Fruit fly (Drosophila melanogaster) whole organism, embryonic: ENCODE data around the gene ssp.

ENCODE experiments used
- Blimp-1 ChIP-seq: fragments of 200-800 bp; sonication (Bioruptor generic); optimal IDR thresholded peaks from 3 replicates; lab custom pipeline; 2018; ENCODE audit warnings: missing biosample characterization, missing genetic modification characterization, mild to moderate bottlenecking, moderate library complexity, missing genetic modification reagents
- BtbVII ChIP-seq: fragments of 200-800 bp; sonication (Bioruptor generic); optimal IDR thresholded peaks from 3 replicates; lab custom pipeline; 2017; ENCODE audit warnings: missing biosample characterization, mild to moderate bottlenecking, missing genetic modification characterization
- CG10565 ChIP-seq: fragments of 200-800 bp; sonication (Bioruptor generic); optimal IDR thresholded peaks from 3 replicates; lab custom pipeline; 2016; ENCODE audit warnings: missing biosample characterization, mild to moderate bottlenecking, missing genetic modification characterization
- CG10979 ChIP-seq: fragments of 200-800 bp; sonication (Bioruptor generic); optimal IDR thresholded peaks from 2 replicates; lab custom pipeline; 2018; ENCODE audit warnings: missing biosample characterization, mild to moderate bottlenecking, missing genetic modification characterization, moderate library complexity
- CG12391 ChIP-seq: fragments of 200-800 bp; sonication (Bioruptor generic); optimal IDR thresholded peaks from 3 replicates; lab custom pipeline; 2018; ENCODE audit warnings: missing biosample characterization, mild to moderate bottlenecking, missing genetic modification characterization, moderate library complexity
- CG17612 ChIP-seq: fragments of 200-800 bp; sonication (Bioruptor generic); IDR thresholded peaks from 2 replicates; pipeline ENCODE4 v1.3.6; 2022; ENCODE audit warnings: missing biosample characterization, missing genetic modification characterization
- CG18262 ChIP-seq: fragments of 200-800 bp; optimal IDR thresholded peaks from 3 replicates; lab custom pipeline; 2019; ENCODE audit warnings: missing biosample characterization, mild to moderate bottlenecking, missing genetic modification characterization, moderate library complexity
- CG18599 ChIP-seq: fragments of 200-800 bp; sonication (Bioruptor generic); optimal IDR thresholded peaks from 3 replicates; lab custom pipeline; 2017; ENCODE audit warnings: missing biosample characterization, missing genetic modification characterization, mild to moderate bottlenecking, moderate library complexity, missing genetic modification reagents
- CG18764 ChIP-seq: fragments of 200-800 bp; sonication (Bioruptor generic); optimal IDR thresholded peaks from 3 replicates; lab custom pipeline; 2016; ENCODE audit warnings: missing biosample characterization, missing genetic modification characterization
- CG2120 ChIP-seq: fragments of 200-800 bp; sonication (Bioruptor generic); optimal IDR thresholded peaks from 3 replicates; lab custom pipeline; 2016; ENCODE audit warnings: missing biosample characterization, missing genetic modification characterization
- CG2678 ChIP-seq: fragments of 200-800 bp; sonication (Bioruptor generic); optimal IDR thresholded peaks from 3 replicates; lab custom pipeline; 2019; ENCODE audit warnings: missing biosample characterization, mild to moderate bottlenecking, missing genetic modification characterization, moderate library complexity
- CG30403 ChIP-seq: fragments of 200-800 bp; sonication (Bioruptor generic); optimal IDR thresholded peaks from 3 replicates; lab custom pipeline; 2016; ENCODE audit warnings: missing biosample characterization, missing genetic modification characterization
- CG3065 ChIP-seq: fragments of 200-800 bp; sonication (Bioruptor generic); optimal IDR thresholded peaks from 2 replicates; lab custom pipeline; 2016; ENCODE audit warnings: missing biosample characterization, missing genetic modification characterization
- CG32772 ChIP-seq: fragments of 200-800 bp; sonication (Bioruptor generic); IDR thresholded peaks from 2 replicates; pipeline ENCODE4 v1.3.6; 2022; ENCODE audit warnings: missing biosample characterization, missing genetic modification characterization
- CG6813 ChIP-seq: fragments of 200-800 bp; sonication (Bioruptor generic); optimal IDR thresholded peaks from 2 replicates; lab custom pipeline; 2017; ENCODE audit warnings: missing biosample characterization, missing genetic modification characterization, mild to moderate bottlenecking, moderate library complexity, missing genetic modification reagents
- CG9817 ChIP-seq: fragments of 200-800 bp; sonication (Bioruptor generic); optimal IDR thresholded peaks from 2 replicates; lab custom pipeline; 2018; ENCODE audit warnings: missing biosample characterization, mild to moderate bottlenecking, missing genetic modification characterization, moderate library complexity
- D19B ChIP-seq: fragments of 200-800 bp; sonication (Bioruptor generic); optimal IDR thresholded peaks from 2 replicates; lab custom pipeline; 2017; ENCODE audit warnings: missing biosample characterization, mild to moderate bottlenecking, missing genetic modification characterization
- Dip3 ChIP-seq: fragments of 200-800 bp; sonication (Bioruptor generic); optimal IDR thresholded peaks from 3 replicates; lab custom pipeline; 2016; ENCODE audit warnings: missing biosample characterization, missing genetic modification characterization
- Dll ChIP-seq: fragments of 200-800 bp; sonication (Bioruptor generic); IDR thresholded peaks from 4 replicates; pipeline ENCODE4 v1.3.6; 2022; ENCODE audit warnings: missing biosample characterization, missing genetic modification characterization; ENCODE audit not compliant: partially characterized antibody
- Dp ChIP-seq: fragments of 200-800 bp; sonication (Bioruptor generic); optimal IDR thresholded peaks from 2 replicates; lab custom pipeline; 2018; ENCODE audit warnings: missing biosample characterization, mild to moderate bottlenecking, missing genetic modification characterization, moderate library complexity
- Dref ChIP-seq: fragments of 200-800 bp; sonication (Bioruptor generic); IDR thresholded peaks from 2 replicates; pipeline ENCODE4 v1.3.6; 2022; ENCODE audit warnings: missing biosample characterization, missing genetic modification characterization
- Ets97D ChIP-seq: fragments of 200-800 bp; sonication (Bioruptor generic); optimal IDR thresholded peaks from 3 replicates; lab custom pipeline; 2016; ENCODE audit warnings: missing biosample characterization, missing genetic modification characterization
- HLHmδ ChIP-seq: fragments of 200-800 bp; sonication (Bioruptor generic); optimal IDR thresholded peaks from 2 replicates; lab custom pipeline; 2018; ENCODE audit warnings: missing biosample characterization, mild to moderate bottlenecking, missing genetic modification characterization, moderate library complexity
- MESR4 ChIP-seq: fragments of 200-800 bp; sonication (Bioruptor generic); optimal IDR thresholded peaks from 2 replicates; lab custom pipeline; 2018; ENCODE audit warnings: missing biosample characterization, mild to moderate bottlenecking, missing genetic modification characterization, moderate library complexity
- Myb ChIP-seq: fragments of 200-800 bp; sonication (Bioruptor generic); optimal IDR thresholded peaks from 2 replicates; lab custom pipeline; 2016; ENCODE audit warnings: missing biosample characterization, missing genetic modification characterization
- Nf-YB ChIP-seq: fragments of 200-800 bp; sonication (Bioruptor generic); optimal IDR thresholded peaks from 3 replicates; lab custom pipeline; 2019; ENCODE audit warnings: missing biosample characterization, mild to moderate bottlenecking, missing genetic modification characterization, moderate library complexity
- NfI ChIP-seq: fragments of 200-800 bp; sonication (Bioruptor generic); optimal IDR thresholded peaks from 3 replicates; lab custom pipeline; 2018; ENCODE audit warnings: missing biosample characterization, mild to moderate bottlenecking, missing genetic modification characterization, moderate library complexity
- Optix ChIP-seq: fragments of 200-800 bp; sonication (Bioruptor generic); IDR thresholded peaks from 3 replicates; pipeline ENCODE4 v1.3.6; 2022; ENCODE audit warnings: missing biosample characterization, missing genetic modification characterization
- Sox100B ChIP-seq: fragments of 200-800 bp; sonication (Bioruptor generic); optimal IDR thresholded peaks from 3 replicates; lab custom pipeline; 2018; ENCODE audit warnings: missing biosample characterization, mild to moderate bottlenecking, missing genetic modification characterization
- Usf ChIP-seq: fragments of 200-800 bp; sonication (Bioruptor generic); optimal IDR thresholded peaks from 2 replicates; lab custom pipeline; 2017; ENCODE audit warnings: missing genotype, missing biosample characterization, missing genetic modification characterization
- YL-1 ChIP-seq: fragments of 200-800 bp; sonication (Bioruptor generic); optimal IDR thresholded peaks from 3 replicates; lab custom pipeline; 2017; ENCODE audit warnings: missing biosample characterization, mild to moderate bottlenecking, missing genetic modification characterization
- aop ChIP-seq: fragments of 200-800 bp; sonication (Bioruptor generic); IDR thresholded peaks from 2 replicates; pipeline ENCODE4 v1.3.6; 2022; ENCODE audit warnings: missing biosample characterization, missing genetic modification characterization
- ara ChIP-seq: fragments of 200-800 bp; sonication (Bioruptor generic); IDR thresholded peaks from 2 replicates; pipeline ENCODE4 v1.3.6; 2022; ENCODE audit warnings: missing biosample characterization, missing genetic modification characterization
- crol ChIP-seq: fragments of 200-800 bp; sonication (Bioruptor generic); IDR thresholded peaks from 2 replicates; pipeline ENCODE4 v1.3.6; 2022; ENCODE audit warnings: missing biosample characterization, missing genetic modification characterization
- dan ChIP-seq: fragments of 200-800 bp; sonication (Bioruptor generic); IDR thresholded peaks from 2 replicates; pipeline ENCODE4 v1.3.6; 2022; ENCODE audit warnings: missing biosample characterization, missing genetic modification characterization
- emc ChIP-seq: fragments of 200-800 bp; sonication (Bioruptor generic); optimal IDR thresholded peaks from 2 replicates; lab custom pipeline; 2016; ENCODE audit warnings: missing biosample characterization, missing genetic modification characterization
- onecut ChIP-seq: fragments of 200-800 bp; sonication (Bioruptor generic); IDR thresholded peaks from 2 replicates; pipeline ENCODE4 v1.3.6; 2022; ENCODE audit warnings: missing biosample characterization, missing genetic modification characterization
- psq ChIP-seq: fragments of 200-800 bp; sonication (Bioruptor generic); optimal IDR thresholded peaks from 2 replicates; lab custom pipeline; 2017; ENCODE audit warnings: missing biosample characterization, missing genetic modification characterization
- sens ChIP-seq: fragments of 200-800 bp; sonication (Bioruptor generic); peaks from one replicate; lab custom pipeline; 2016; ENCODE audit warnings: missing biosample characterization, missing genetic modification characterization
- sisA ChIP-seq: fragments of 200-800 bp; sonication (Bioruptor generic); IDR thresholded peaks from 2 replicates; pipeline ENCODE4 v1.3.6; 2022; ENCODE audit warnings: missing biosample characterization, missing genetic modification characterization
- slbo ChIP-seq: fragments of 200-800 bp; sonication (Bioruptor generic); IDR thresholded peaks from 2 replicates; pipeline ENCODE4 v1.3.6; 2022; ENCODE audit warnings: missing biosample characterization, missing genetic modification characterization
- slou ChIP-seq: fragments of 200-800 bp; sonication (Bioruptor generic); optimal IDR thresholded peaks from 3 replicates; lab custom pipeline; 2016; ENCODE audit warnings: missing biosample characterization, missing genetic modification characterization
- sr ChIP-seq: fragments of 200-800 bp; sonication (Bioruptor generic); IDR thresholded peaks from 3 replicates; pipeline ENCODE4 v1.3.6; 2022; ENCODE audit warnings: missing biosample characterization, missing genetic modification characterization
- stwl ChIP-seq: fragments of 200-800 bp; sonication (Bioruptor generic); optimal IDR thresholded peaks from 3 replicates; lab custom pipeline; 2018; ENCODE audit warnings: missing biosample characterization, mild to moderate bottlenecking, missing genetic modification characterization, moderate library complexity
- sug ChIP-seq: fragments of 200-800 bp; optimal IDR thresholded peaks from 2 replicates; lab custom pipeline; 2019; ENCODE audit warnings: missing biosample characterization, mild to moderate bottlenecking, missing genetic modification characterization, moderate library complexity
- tna ChIP-seq: fragments of 200-800 bp; sonication (Bioruptor generic); IDR thresholded peaks from 2 replicates; pipeline ENCODE4 v1.3.6; 2022; ENCODE audit warnings: missing biosample characterization, missing genetic modification characterization; ENCODE audit not compliant: partially characterized antibody
- trh ChIP-seq: fragments of 200-800 bp; sonication (Bioruptor generic); optimal IDR thresholded peaks from 2 replicates; lab custom pipeline; 2016; ENCODE audit warnings: missing biosample characterization, missing genetic modification characterization
- unc-4 ChIP-seq: fragments of 200-800 bp; sonication (Bioruptor generic); IDR thresholded peaks from 2 replicates; pipeline ENCODE4 v1.3.6; 2022; ENCODE audit warnings: missing biosample characterization, missing genetic modification characterization; ENCODE audit not compliant: partially characterized antibody
- zfh2 ChIP-seq: fragments of 200-800 bp; sonication (Bioruptor generic); optimal IDR thresholded peaks from 2 replicates; lab custom pipeline; 2016; ENCODE audit warnings: missing biosample characterization, missing genetic modification characterization

The ssp gene

dm6 chr3L:12111081-12111958 is 6.7 kb upstream of the ssp start (continued):
- TF ChIP-seq CG10979 (tag; lab: Kevin White, UChicago), result peak; percentile 95
- no peak for TF ChIP-seq CG17612
- no peak for TF ChIP-seq dan
- TF ChIP-seq Ets97D, result no peak
- TF ChIP-seq CG9817 (tag; lab: Kevin White, UChicago), result peak; percentile 45
- TF ChIP-seq trh (GFP tag; lab: Kevin White, UChicago), result peak; percentile 50
- peak; percentile 65; the same call in 1 of the 2 replicates for TF ChIP-seq CG32772
- peak; percentile 90 for TF ChIP-seq Sox100B (GFP tag; lab: Kevin White, UChicago)
- peak; percentile 95 for TF ChIP-seq CG12391
- TF ChIP-seq CG18599 (GFP tag; lab: Kevin White, UChicago), result no peak
- peak; percentile 73 for TF ChIP-seq BtbVII (GFP tag; lab: Kevin White, UChicago)
- no peak for TF ChIP-seq crol (GFP tag; lab: Robert Waterston, UW)
- TF ChIP-seq Dip3 (GFP tag; lab: Kevin White, UChicago), result no peak
- TF ChIP-seq slou (GFP tag; lab: Kevin White, UChicago), result no peak
- TF ChIP-seq Dll (GFP tag; lab: Robert Waterston, UW), result no peak
- no peak for TF ChIP-seq D19B
- no peak for TF ChIP-seq zfh2 (GFP tag; lab: Kevin White, UChicago)
- TF ChIP-seq Nf-YB, result peak; percentile 82
- TF ChIP-seq psq (GFP tag; lab: Kevin White, UChicago), result peak; percentile 46
- TF ChIP-seq CG6813 (GFP tag; lab: Kevin White, UChicago), result peak; percentile 54
- no peak for TF ChIP-seq sr (GFP tag; lab: Robert Waterston, UW)
- no peak for TF ChIP-seq tna (GFP tag; lab: Robert Waterston, UW)
- peak; percentile 98 for TF ChIP-seq CG18262 (tag; lab: Kevin White, UChicago)
- no peak; the same call in none of the 2 replicates for TF ChIP-seq sisA
- no peak for TF ChIP-seq Myb (GFP tag; lab: Kevin White, UChicago)
- peak; percentile 58 for TF ChIP-seq sug (tag; lab: Kevin White, UChicago)
- TF ChIP-seq CG3065 (GFP tag; lab: Kevin White, UChicago), result peak; percentile 54
- TF ChIP-seq Blimp-1 (GFP tag; lab: Kevin White, UChicago), result peak; percentile 93
- peak; percentile 62 for TF ChIP-seq CG18764
- TF ChIP-seq CG2678 (tag; lab: Kevin White, UChicago), result peak; percentile 95
- peak; percentile 27; the same call in 1 of the 2 replicates for TF ChIP-seq ara (GFP tag; lab: Robert Waterston, UW)
- TF ChIP-seq aop (GFP tag; lab: Robert Waterston, UW), result no peak
- TF ChIP-seq Optix, result no peak
- peak; percentile 6 for TF ChIP-seq stwl (tag; lab: Kevin White, UChicago)
- TF ChIP-seq slbo, result peak; percentile 74
- no peak for TF ChIP-seq MESR4 (GFP tag; lab: Kevin White, UChicago)
- TF ChIP-seq CG2120 (GFP tag; lab: Kevin White, UChicago), result peak; percentile 41
- no peak for TF ChIP-seq Dref
- peak; percentile 95 for TF ChIP-seq sens (GFP tag; lab: Kevin White, UChicago)
- TF ChIP-seq onecut (GFP tag; lab: Robert Waterston, UW), result peak; percentile 40
- no peak for TF ChIP-seq HLHmδ (GFP tag; lab: Kevin White, UChicago)
- peak; percentile 64 for TF ChIP-seq NfI
- no peak for TF ChIP-seq CG10565
- TF ChIP-seq YL-1 (GFP tag; lab: Kevin White, UChicago), result no peak
- TF ChIP-seq unc-4 (GFP tag; lab: Robert Waterston, UW), result no peak
- TF ChIP-seq emc (GFP tag; lab: Kevin White, UChicago), result no peak
- peak; percentile 62 for TF ChIP-seq CG30403
- TF ChIP-seq Usf (GFP tag; lab: Kevin White, UChicago), result peak; percentile 50
- TF ChIP-seq Dp (GFP tag; lab: Kevin White, UChicago), result no peak
